Worm (Caenorhabditis elegans) whole organism, mixed stage, embryonic: ENCODE data around the gene msp-76.

Experiments used
- M03D4.4 ChIP-seq: sonication (generic microtip); optimal IDR thresholded peaks from 2 replicates; lab custom pipeline; 2017; ENCODE audit warnings: mild to moderate bottlenecking, missing genetic modification characterization, missing compliant biosample characterization
- bed-3 ChIP-seq: fragments of 200-800 bp; sonication (Bioruptor generic); optimal IDR thresholded peaks from 3 replicates; lab custom pipeline; 2018; ENCODE audit warnings: mild to moderate bottlenecking, missing genetic modification characterization, moderate library complexity, missing compliant biosample characterization
- ceh-39 ChIP-seq: fragments of 150-350 bp; optimal IDR thresholded peaks from 2 replicates; lab custom pipeline; 2014; ENCODE audit warnings: missing biosample characterization, missing genetic modification characterization
- ceh-43 ChIP-seq: fragments of 200-800 bp; sonication (Bioruptor generic); optimal IDR thresholded peaks from 2 replicates; lab custom pipeline; 2018; ENCODE audit warnings: mild to moderate bottlenecking, missing genetic modification characterization, moderate library complexity, missing compliant biosample characterization
- ceh-83 ChIP-seq: fragments of 200-800 bp; sonication (Bioruptor generic); optimal IDR thresholded peaks from 2 replicates; lab custom pipeline; 2018; ENCODE audit warnings: mild to moderate bottlenecking, missing genetic modification characterization, missing compliant biosample characterization
- ces-1 ChIP-seq: fragments of 150-350 bp; optimal IDR thresholded peaks from 2 replicates; lab custom pipeline; 2014; ENCODE audit warnings: missing biosample characterization, missing genetic modification reagents, missing genetic modification characterization
- drap-1 ChIP-seq: fragments of 200-800 bp; sonication (Bioruptor generic); optimal IDR thresholded peaks from 3 replicates; lab custom pipeline; 2018; ENCODE audit warnings: mild to moderate bottlenecking, missing genetic modification characterization, missing compliant biosample characterization
- elt-1 ChIP-seq: sonication (generic microtip); optimal IDR thresholded peaks from 2 replicates; lab custom pipeline; 2017; ENCODE audit warnings: missing genetic modification characterization, mild to moderate bottlenecking, missing compliant biosample characterization, antibody characterized with exemption, moderate library complexity, borderline replicate concordance; ENCODE audit not compliant: insufficient read depth
- elt-3 ChIP-seq: fragments of 150-350 bp; optimal IDR thresholded peaks from 2 replicates; lab custom pipeline; 2014; ENCODE audit warnings: missing biosample characterization, missing genetic modification characterization
- flh-1 ChIP-seq: fragments of 200-800 bp; sonication (Bioruptor generic); optimal IDR thresholded peaks from 2 replicates; lab custom pipeline; 2018; ENCODE audit warnings: mild to moderate bottlenecking, missing genetic modification characterization, moderate library complexity, missing compliant biosample characterization
- ham-2 ChIP-seq: fragments of 200-800 bp; sonication (Bioruptor generic); optimal IDR thresholded peaks from 2 replicates; lab custom pipeline; 2018; ENCODE audit warnings: mild to moderate bottlenecking, missing genetic modification characterization, missing compliant biosample characterization
- hlh-1 ChIP-seq: fragments of 150-350 bp; optimal IDR thresholded peaks from 2 replicates; lab custom pipeline; 2014; ENCODE audit warnings: missing biosample characterization, missing genetic modification reagents, missing genetic modification characterization
- lin-13 ChIP-seq: fragments of 150-350 bp; optimal IDR thresholded peaks from 2 replicates; lab custom pipeline; 2014; ENCODE audit warnings: missing biosample characterization, missing genetic modification characterization
- lin-32 ChIP-seq: fragments of 200-800 bp; sonication (Bioruptor generic); optimal IDR thresholded peaks from 2 replicates; lab custom pipeline; 2018; ENCODE audit warnings: mild to moderate bottlenecking, missing genetic modification characterization, missing compliant biosample characterization
- lsy-2 ChIP-seq: fragments of 150-350 bp; optimal IDR thresholded peaks from 2 replicates; lab custom pipeline; 2014; ENCODE audit warnings: missing biosample characterization, missing genetic modification characterization
- mep-1 ChIP-seq: fragments of 150-350 bp; optimal IDR thresholded peaks from 2 replicates; lab custom pipeline; 2017; ENCODE audit warnings: missing biosample characterization, missing genetic modification reagents, missing genetic modification characterization, inconsistent platforms
- mls-2 ChIP-seq: sonication (generic microtip); optimal IDR thresholded peaks from 2 replicates; lab custom pipeline; 2016; ENCODE audit warnings: mild to moderate bottlenecking, missing genetic modification characterization, moderate library complexity, missing compliant biosample characterization
- nhr-12 ChIP-seq: fragments of 150-350 bp; optimal IDR thresholded peaks from 2 replicates; lab custom pipeline; 2014; ENCODE audit warnings: missing biosample characterization, missing genetic modification characterization
- nhr-237 ChIP-seq: fragments of 150-350 bp; optimal IDR thresholded peaks from 2 replicates; lab custom pipeline; 2014; ENCODE audit warnings: missing biosample characterization, missing genetic modification characterization
- nhr-28 ChIP-seq: fragments of 150-350 bp; optimal IDR thresholded peaks from 2 replicates; lab custom pipeline; 2014; ENCODE audit warnings: missing biosample characterization, missing genetic modification characterization
- nhr-76 ChIP-seq: sonication (generic microtip); optimal IDR thresholded peaks from 2 replicates; lab custom pipeline; 2017; ENCODE audit warnings: missing biosample characterization, missing genetic modification characterization
- pha-4 ChIP-seq: fragments of 150-350 bp; optimal IDR thresholded peaks from 2 replicates; lab custom pipeline; 2018; ENCODE audit warnings: missing biosample characterization, missing genetic modification reagents, missing genetic modification characterization
- sem-2 ChIP-seq: fragments of 200-800 bp; sonication (Bioruptor generic); optimal IDR thresholded peaks from 2 replicates; lab custom pipeline; 2018; ENCODE audit warnings: mild to moderate bottlenecking, missing genetic modification characterization, missing compliant biosample characterization
- snpc-4 ChIP-seq: fragments of 150-350 bp; optimal IDR thresholded peaks from 2 replicates; lab custom pipeline; 2014; ENCODE audit warnings: missing biosample characterization, missing genetic modification characterization
- tbx-8 ChIP-seq: fragments of 200-800 bp; sonication (Bioruptor generic); optimal IDR thresholded peaks from 2 replicates; lab custom pipeline; 2018; ENCODE audit warnings: mild to moderate bottlenecking, missing genetic modification characterization, moderate library complexity, missing compliant biosample characterization
- unc-39 ChIP-seq: fragments of 150-350 bp; optimal IDR thresholded peaks from 2 replicates; lab custom pipeline; 2014; ENCODE audit warnings: missing biosample characterization, missing genetic modification characterization
- unc-62 ChIP-seq: fragments of 150-350 bp; optimal IDR thresholded peaks from 2 replicates; lab custom pipeline; 2014; ENCODE audit warnings: missing biosample characterization, missing genetic modification reagents, missing genetic modification characterization
- zip-8 ChIP-seq: fragments of 150-350 bp; optimal IDR thresholded peaks from 2 replicates; lab custom pipeline; 2014; ENCODE audit warnings: missing biosample characterization, missing genetic modification characterization

The msp-76 gene

DNA sequence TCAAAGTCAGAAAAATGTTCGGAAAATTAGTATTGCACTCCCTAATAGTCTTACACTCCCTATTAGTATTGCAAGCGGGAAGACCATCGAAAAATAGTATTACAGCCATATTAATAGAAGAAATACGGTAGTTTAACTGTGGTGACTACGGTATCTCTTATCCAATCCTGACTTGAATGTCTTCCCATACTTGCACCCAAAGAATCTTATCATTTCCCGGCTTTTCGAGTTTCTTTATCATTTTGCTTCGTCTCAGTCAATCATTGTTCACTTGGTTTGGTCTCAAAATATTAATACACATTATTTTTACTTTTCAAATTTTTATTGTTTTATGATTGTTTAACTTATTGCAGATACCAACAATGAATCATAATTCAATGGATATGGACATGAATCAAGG, 35.6 kb upstream of the msp-76 start, which contains the start of gene F58G6.3:
Gene F58G6.3 (plus strand): TSS at position 352 of the 400 bp plus-strand sequence.
- no peak for TF ChIP-seq pha-4
- TF ChIP-seq zip-8 (tag; lab: Kevin White, UChicago): no peak
- TF ChIP-seq ceh-43: no peak
- TF ChIP-seq M03D4.4: no peak
- no peak for TF ChIP-seq elt-1 (tag; lab: Kevin White, UChicago)
- no peak for TF ChIP-seq bed-3 (GFP tag; lab: Kevin White, UChicago)
- TF ChIP-seq ces-1 (GFP tag; lab: Kevin White, UChicago): no peak

DNA sequence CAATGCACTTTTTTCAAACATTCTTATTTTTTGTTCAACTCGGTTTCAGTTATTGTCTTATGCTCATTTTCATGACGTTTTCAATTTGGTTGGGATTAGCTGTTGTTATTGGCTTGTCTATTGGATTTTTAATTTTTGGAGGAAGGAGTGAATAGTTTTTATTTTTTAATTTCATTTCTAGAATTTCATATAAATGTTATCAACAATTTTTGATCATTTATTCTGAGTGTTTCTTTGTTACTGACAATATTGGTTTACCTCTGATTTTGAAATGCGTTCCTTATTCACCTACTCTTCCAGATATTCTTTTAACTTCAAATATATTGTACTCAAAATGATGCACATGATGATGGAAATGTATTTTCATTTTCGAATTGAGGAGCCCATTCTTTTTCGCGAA, 34.8 kb upstream of the msp-76 start, which contains the start of gene F58G6.7:
Gene F58G6.7 (plus strand): TSS at position 301 of the 400 bp plus-strand sequence.
- TF ChIP-seq hlh-1 (tag; lab: Kevin White, UChicago) (no peak), zip-8 (tag; lab: Kevin White, UChicago) (no peak), snpc-4 (tag; lab: Kevin White, UChicago) (no peak), nhr-12 (tag; lab: Kevin White, UChicago) (no peak), nhr-237 (tag; lab: Kevin White, UChicago) (no peak), lin-32 (GFP tag; lab: Kevin White, UChicago) (no peak), tbx-8 (GFP tag; lab: Kevin White, UChicago) (no peak), pha-4 (no peak), nhr-76 (tag; lab: Kevin White, UChicago) (no peak), sem-2 (no peak), unc-39 (tag; lab: Kevin White, UChicago) (no peak), lsy-2 (no peak), mep-1 (tag; lab: Kevin White, UChicago) (no peak), lin-13 (no peak), ceh-43 (no peak), flh-1 (GFP tag; lab: Kevin White, UChicago) (no peak), M03D4.4 (no peak)

DNA sequence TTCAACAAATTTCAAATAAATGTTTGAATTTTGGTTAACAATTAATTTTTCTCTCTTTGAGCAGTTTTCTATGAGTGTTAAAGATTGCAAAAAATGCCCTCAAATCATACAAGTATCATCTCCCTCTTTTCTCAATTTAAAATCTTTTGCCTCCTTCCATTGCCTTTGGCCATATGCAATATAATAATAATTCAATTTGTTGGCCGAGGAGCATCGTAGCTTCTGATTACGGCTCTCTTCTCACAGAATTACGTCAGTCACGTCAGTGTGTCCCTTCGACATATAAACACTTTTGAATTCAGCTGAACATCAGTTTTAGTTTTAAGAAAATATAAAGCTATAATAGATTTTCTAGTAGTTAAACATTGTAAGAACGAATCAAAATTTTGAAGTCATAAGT, 33.3 kb upstream of the msp-76 start:
- TF ChIP-seq ceh-43: no peak
- peak; percentile 92 for TF ChIP-seq ces-1 (GFP tag; lab: Kevin White, UChicago)
- TF ChIP-seq lsy-2: no peak

DNA sequence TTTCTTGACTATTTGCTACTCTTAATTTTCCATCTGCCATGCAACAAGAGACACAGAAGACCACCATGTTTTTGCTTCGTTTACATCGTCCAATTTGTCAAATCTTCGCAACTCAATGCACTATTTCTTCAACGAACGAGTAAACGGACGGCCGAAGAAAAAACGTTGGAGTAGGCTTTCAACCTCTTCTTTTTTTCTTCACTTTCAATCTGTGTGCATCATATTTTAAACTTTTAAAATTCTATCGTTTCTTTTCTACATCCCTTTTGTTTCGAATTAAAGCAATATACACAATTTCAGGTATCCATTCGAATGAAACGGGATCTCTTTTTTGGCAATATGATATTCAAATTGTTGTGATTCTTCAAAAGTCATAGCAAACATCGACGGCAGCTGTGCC, 31.1 kb upstream of the msp-76 start, which contains the start of gene acc-1:
Gene acc-1 (plus strand): TSS at position 301 of the 400 bp plus-strand sequence.
- TF ChIP-seq ceh-83 (GFP tag; lab: Kevin White, UChicago) (no peak), mls-2 (tag; lab: Kevin White, UChicago) (no peak), elt-3 (tag; lab: Kevin White, UChicago) (no peak), tbx-8 (GFP tag; lab: Kevin White, UChicago) (no peak), snpc-4 (tag; lab: Kevin White, UChicago) (no peak), drap-1 (GFP tag; lab: Kevin White, UChicago) (no peak), ham-2 (GFP tag; lab: Kevin White, UChicago) (no peak), lsy-2 (no peak), pha-4 (no peak)

DNA sequence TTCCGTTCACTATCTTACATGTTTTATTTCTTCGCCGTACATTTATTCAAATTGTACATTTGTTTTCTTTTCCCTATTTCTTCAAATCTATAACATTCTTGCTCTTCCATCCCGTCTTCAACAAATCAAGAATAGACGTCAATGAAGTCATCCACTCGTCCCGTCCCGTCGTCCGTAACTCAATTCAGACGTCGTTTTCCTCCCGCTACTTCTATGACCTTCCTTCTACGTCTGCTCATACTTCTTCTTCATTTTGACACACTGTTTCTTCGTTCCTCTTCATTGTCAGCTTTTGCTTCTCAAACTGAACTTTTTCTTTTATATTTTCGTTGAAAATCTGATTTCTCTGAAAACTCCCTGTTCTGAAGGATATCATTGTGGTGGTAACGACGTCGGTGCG, 28.8 kb upstream of the msp-76 start:
- no peak for TF ChIP-seq nhr-28 (tag; lab: Kevin White, UChicago)
- peak; percentile 61 for TF ChIP-seq ces-1 (GFP tag; lab: Kevin White, UChicago)

DNA sequence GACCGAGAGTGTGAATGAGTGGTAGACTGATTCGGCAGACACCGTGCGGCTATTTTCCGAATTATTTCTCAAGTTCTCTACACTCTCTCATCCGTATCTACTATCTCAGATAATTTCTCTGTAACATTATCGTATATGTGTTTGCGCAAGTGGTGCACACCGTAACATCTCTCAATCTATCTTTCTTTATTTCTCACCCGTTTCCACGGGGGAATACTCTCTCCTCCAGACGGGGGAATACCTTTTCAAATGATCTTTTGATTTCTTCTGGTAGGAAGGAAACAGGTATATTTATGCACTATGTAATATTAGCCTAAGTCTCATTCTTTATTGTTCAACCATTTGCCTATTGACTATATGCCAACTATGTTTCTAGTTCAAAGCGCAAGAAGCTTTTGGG, 21.7 kb upstream of the msp-76 start:
- TF ChIP-seq lsy-2: peak; percentile 27
- peak; percentile 40 for TF ChIP-seq unc-62
- peak; percentile 78 for TF ChIP-seq elt-1 (tag; lab: Kevin White, UChicago)
- TF ChIP-seq ces-1 (GFP tag; lab: Kevin White, UChicago): no peak
- TF ChIP-seq pha-4: peak; percentile 50
- no peak for TF ChIP-seq lin-32 (GFP tag; lab: Kevin White, UChicago)
- TF ChIP-seq elt-3 (tag; lab: Kevin White, UChicago): peak; percentile 4
- peak; percentile 53 for TF ChIP-seq nhr-237 (tag; lab: Kevin White, UChicago)
- TF ChIP-seq ceh-39: peak; percentile 24
